Worm (Caenorhabditis elegans): ENCODE data around the gene srh-17.

Gene srh-17

ce11 chrV:14712316-14712715 is 51.2 kb downstream of the srh-17 start, which contains the start of gene R08A2.5:
TSS of gene R08A2.5 (plus strand) at chrV:14712616.
- no peak for TF ChIP-seq egl-27 (tag; optimal IDR thresholded peaks at IDR 0.05)
